Worm (Caenorhabditis elegans): ENCODE measurements around the gene F26C11.1.

F26C11.1 gene

ce11 chrII:9894435-9894834 is at the start of gene F26C11.1:
Gene F26C11.1, plus strand, starts transcription at chrII:9894735.
- TF ChIP-seq daf-12 (tag; optimal IDR thresholded peaks at IDR 0.05): no peak
- no peak for TF ChIP-seq nhr-23 (tag; optimal IDR thresholded peaks at IDR 0.05)
- TF ChIP-seq tbx-2 (tag; optimal IDR thresholded peaks at IDR 0.05): no peak
- TF ChIP-seq nhr-43 (tag; optimal IDR thresholded peaks at IDR 0.05; ENCODE audit: poor library complexity, severe bottlenecking): no peak
- no peak for TF ChIP-seq mdl-1 (tag; optimal IDR thresholded peaks at IDR 0.05)
- TF ChIP-seq ztf-11 (tag; optimal IDR thresholded peaks at IDR 0.05): no peak
- TF ChIP-seq ZK546.5 (tag; optimal IDR thresholded peaks at IDR 0.05): no peak
- TF ChIP-seq jun-1 (tag; optimal IDR thresholded peaks at IDR 0.05): no peak
- TF ChIP-seq R02D3.7 (tag; optimal IDR thresholded peaks at IDR 0.05): no peak
- no peak for TF ChIP-seq fos-1 (tag; optimal IDR thresholded peaks at IDR 0.05)
- no peak for TF ChIP-seq mml-1 (tag; optimal IDR thresholded peaks at IDR 0.05)

- TF ChIP-seq ceh-9 (tag; optimal IDR thresholded peaks at IDR 0.05) (no peak), nhr-28 (tag; optimal IDR thresholded peaks at IDR 0.05) (no peak), sea-2 (GFP tag; optimal IDR thresholded peaks at IDR 0.05) (no peak), lin-39 (tag; optimal IDR thresholded peaks at IDR 0.05) (no peak), nhr-43 (tag; optimal IDR thresholded peaks at IDR 0.05; ENCODE audit: poor library complexity, severe bottlenecking) (no peak), fkh-2 (tag; optimal IDR thresholded peaks at IDR 0.05) (no peak), egl-27 (tag; optimal IDR thresholded peaks at IDR 0.05) (no peak), skn-1 (tag; optimal IDR thresholded peaks at IDR 0.05) (no peak), R02D3.7 (tag; optimal IDR thresholded peaks at IDR 0.05) (no peak), nhr-77 (tag; optimal IDR thresholded peaks at IDR 0.05) (no peak), nhr-76 (tag; optimal IDR thresholded peaks at IDR 0.05) (no peak), nhr-237 (tag; optimal IDR thresholded peaks at IDR 0.05) (no peak), mml-1 (tag; optimal IDR thresholded peaks at IDR 0.05) (no peak), nhr-25 (tag; optimal IDR thresholded peaks at IDR 0.05) (no peak), unc-62 (GFP tag; optimal IDR thresholded peaks at IDR 0.05) (no peak), ama-1 (optimal IDR thresholded peaks at IDR 0.05) (no peak), nfya-1 (tag; optimal IDR thresholded peaks at IDR 0.05; ENCODE audit: insufficient read depth) (no peak), elt-1 (tag; optimal IDR thresholded peaks at IDR 0.05) (no peak)
These were observed 49.3 kb upstream of the F26C11.1 start, which contains the start of gene chil-9 for ce11 chrII:9845239-9845638. Gene chil-9, minus strand, starts transcription at chrII:9845339.

ce11 chrII:9849497-9849896 is 45.0 kb upstream of the F26C11.1 start, which contains the start of gene old-2:
Gene old-2, minus strand, starts transcription at chrII:9849597.
- TF ChIP-seq skn-1 (tag; optimal IDR thresholded peaks at IDR 0.05): no peak

- TF ChIP-seq tbx-2 (tag; optimal IDR thresholded peaks at IDR 0.05) (no peak), aly-2 (tag; optimal IDR thresholded peaks at IDR 0.05) (no peak), mml-1 (tag; optimal IDR thresholded peaks at IDR 0.05) (no peak)
These were observed 43.6 kb upstream of the F26C11.1 start, which contains the start of gene ZK938.10 for ce11 chrII:9850945-9851344. Gene ZK938.10, minus strand, starts transcription at chrII:9851045.

ce11 chrII:9855620-9856019 is 38.9 kb upstream of the F26C11.1 start, which contains the start of gene chil-4:
Gene chil-4, minus strand, starts transcription at chrII:9855720.
- TF ChIP-seq elt-1 (tag; optimal IDR thresholded peaks at IDR 0.05) (no peak), aly-2 (tag; optimal IDR thresholded peaks at IDR 0.05) (no peak), ztf-4 (tag; optimal IDR thresholded peaks at IDR 0.05) (no peak), jun-1 (tag; optimal IDR thresholded peaks at IDR 0.05) (no peak), R02D3.7 (tag; optimal IDR thresholded peaks at IDR 0.05) (no peak)

- no peak for TF ChIP-seq ztf-4 (tag; optimal IDR thresholded peaks at IDR 0.05)
- no peak for TF ChIP-seq unc-62 (GFP tag; optimal IDR thresholded peaks at IDR 0.05)
- TF ChIP-seq sea-2 (GFP tag; optimal IDR thresholded peaks at IDR 0.05): no peak
- TF ChIP-seq ztf-11 (tag; optimal IDR thresholded peaks at IDR 0.05): no peak
These were observed 36.7 kb upstream of the F26C11.1 start, which contains the start of gene chil-6 for ce11 chrII:9857791-9858190. Gene chil-6, minus strand, starts transcription at chrII:9857891.

ce11 chrII:9859575-9859974 is 35.0 kb upstream of the F26C11.1 start, which contains the start of gene chil-5:
Gene chil-5, minus strand, starts transcription at chrII:9859675.
- no peak for TF ChIP-seq fos-1 (tag; optimal IDR thresholded peaks at IDR 0.05)
- TF ChIP-seq nhr-25 (tag; optimal IDR thresholded peaks at IDR 0.05): no peak
- no peak for TF ChIP-seq ceh-16 (tag; optimal IDR thresholded peaks at IDR 0.05)
- TF ChIP-seq ztf-4 (tag; optimal IDR thresholded peaks at IDR 0.05): no peak
- TF ChIP-seq elt-3 (tag; optimal IDR thresholded peaks at IDR 0.05): no peak
- no peak for TF ChIP-seq nhr-76 (tag; optimal IDR thresholded peaks at IDR 0.05)
- TF ChIP-seq fkh-2 (tag; optimal IDR thresholded peaks at IDR 0.05): no peak
- no peak for TF ChIP-seq nhr-11 (tag; optimal IDR thresholded peaks at IDR 0.05)
- no peak for TF ChIP-seq snpc-4 (tag; optimal IDR thresholded peaks at IDR 0.05)
- TF ChIP-seq ama-1 (optimal IDR thresholded peaks at IDR 0.05): no peak
- no peak for TF ChIP-seq lsy-12 (tag; optimal IDR thresholded peaks at IDR 0.05)
- TF ChIP-seq R02D3.7 (tag; optimal IDR thresholded peaks at IDR 0.05): no peak
- no peak for TF ChIP-seq ceh-82 (tag; optimal IDR thresholded peaks at IDR 0.05)
- no peak for TF ChIP-seq elt-1 (tag; optimal IDR thresholded peaks at IDR 0.05)
- TF ChIP-seq ZK546.5 (tag; optimal IDR thresholded peaks at IDR 0.05): no peak
- TF ChIP-seq unc-39 (tag; optimal IDR thresholded peaks at IDR 0.05): no peak
- no peak for TF ChIP-seq ztf-11 (tag; optimal IDR thresholded peaks at IDR 0.05)
- no peak for TF ChIP-seq pha-4 (tag; optimal IDR thresholded peaks at IDR 0.05)
- TF ChIP-seq zag-1 (tag; optimal IDR thresholded peaks at IDR 0.05): no peak
- no peak for TF ChIP-seq jun-1 (tag; optimal IDR thresholded peaks at IDR 0.05)

Measured in whole organism, L3 larva.